Fruit fly (Drosophila melanogaster): ENCODE results near the gene CG14881.

CG14881 gene

dm6 chr3R:16448378-16449134 is 13.9 kb downstream of the CG14881 start:
- TF ChIP-seq CG32121 (GFP tag; IDR thresholded peaks at IDR 0.05) (peak; percentile 63), CG4496 (GFP tag; IDR thresholded peaks at IDR 0.05) (peak; percentile 95), fd96Ca (GFP tag; IDR thresholded peaks at IDR 0.05) (peak; percentile 87), CG9948 (tag; optimal IDR thresholded peaks at IDR 0.05) (peak; percentile 84), gl (tag; optimal IDR thresholded peaks at IDR 0.05) (peak; percentile 87), CG8301 (tag; optimal IDR thresholded peaks at IDR 0.05) (peak; percentile 89), CG8159 (tag; optimal IDR thresholded peaks at IDR 0.05) (no peak), Ets98B (GFP tag; IDR thresholded peaks at IDR 0.05) (peak; percentile 82), CG17806 (tag; optimal IDR thresholded peaks at IDR 0.05) (peak; percentile 76), CG15710 (tag; optimal IDR thresholded peaks at IDR 0.05) (no peak), Pif1A (GFP tag; optimal IDR thresholded peaks at IDR 0.05) (no peak), CG34367 (tag; optimal IDR thresholded peaks at IDR 0.05) (peak; percentile 86), CG13204 (GFP tag; optimal IDR thresholded peaks at IDR 0.05) (peak; percentile 44), rn (GFP tag; IDR thresholded peaks at IDR 0.05) (peak; percentile 86), Snoo (tag; optimal IDR thresholded peaks at IDR 0.05) (no peak), Pif1B (GFP tag; optimal IDR thresholded peaks at IDR 0.05) (no peak), D1 (tag; optimal IDR thresholded peaks at IDR 0.05) (no peak), CG12605 (GFP tag; IDR thresholded peaks at IDR 0.05) (peak; percentile 87), CG14655 (GFP tag; optimal IDR thresholded peaks at IDR 0.05) (peak; percentile 89), EcR (GFP tag; optimal IDR thresholded peaks at IDR 0.05) (no peak), CG10348 (GFP tag; IDR thresholded peaks at IDR 0.05) (peak; percentile 49; the same call in 1 of the 2 replicates)

DNA sequence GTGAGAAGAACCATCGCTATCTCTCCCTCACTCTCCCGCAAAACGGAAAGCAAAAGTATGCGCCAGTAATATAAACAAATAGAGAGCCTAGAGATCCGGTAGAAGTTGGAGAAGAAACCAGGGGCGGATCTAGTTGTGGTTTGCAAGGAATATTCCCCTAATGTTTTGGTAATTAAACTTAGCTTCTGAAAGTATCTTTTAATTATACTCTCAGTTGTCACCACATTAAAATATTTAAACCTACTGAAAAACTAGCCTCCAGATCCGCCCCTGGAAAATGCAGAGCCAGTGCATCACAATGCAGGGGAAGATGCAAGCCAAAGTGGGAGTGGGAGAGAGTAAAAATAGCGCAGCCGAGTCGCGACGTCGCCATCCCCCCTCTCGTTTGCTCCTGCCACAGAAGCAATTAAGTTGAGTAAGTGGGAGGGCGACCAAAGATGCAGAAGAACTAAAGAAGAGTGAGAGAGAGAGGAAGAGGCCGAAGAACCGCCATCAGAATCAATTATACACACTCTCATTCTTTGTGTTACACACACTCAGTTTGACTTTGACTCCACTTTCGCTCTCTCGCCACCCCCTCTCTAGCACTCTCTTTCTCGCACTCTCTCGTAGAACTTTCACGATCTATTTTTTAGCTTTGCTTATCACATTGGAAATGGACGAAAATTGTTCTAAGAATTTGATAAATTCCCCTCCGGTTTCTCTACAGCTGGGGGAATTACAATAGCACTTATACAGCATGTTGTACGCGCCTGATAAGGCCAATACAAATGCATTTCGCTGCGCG is 14.7 kb downstream of the CG14881 start:
- TF ChIP-seq Ets98B (GFP tag; IDR thresholded peaks at IDR 0.05) (peak; percentile 99), CG34367 (tag; optimal IDR thresholded peaks at IDR 0.05) (peak; percentile 99), D1 (tag; optimal IDR thresholded peaks at IDR 0.05) (peak; percentile 94), EcR (GFP tag; optimal IDR thresholded peaks at IDR 0.05) (peak; percentile 77), CG4496 (GFP tag; IDR thresholded peaks at IDR 0.05) (peak; percentile 99), rn (GFP tag; IDR thresholded peaks at IDR 0.05) (peak; percentile 99), CG8159 (tag; optimal IDR thresholded peaks at IDR 0.05) (peak; percentile 99), Pif1A (GFP tag; optimal IDR thresholded peaks at IDR 0.05) (peak; percentile 99), Pif1B (GFP tag; optimal IDR thresholded peaks at IDR 0.05) (peak; percentile 95), Snoo (tag; optimal IDR thresholded peaks at IDR 0.05) (peak; percentile 89), CG14655 (GFP tag; optimal IDR thresholded peaks at IDR 0.05) (peak; percentile 99), CG12605 (GFP tag; IDR thresholded peaks at IDR 0.05) (peak; percentile 98), CG8301 (tag; optimal IDR thresholded peaks at IDR 0.05) (peak; percentile 98), CG10348 (GFP tag; IDR thresholded peaks at IDR 0.05) (peak; percentile 97), fd96Ca (GFP tag; IDR thresholded peaks at IDR 0.05) (peak; percentile 99), CG9948 (tag; optimal IDR thresholded peaks at IDR 0.05) (peak; percentile 99), CG15710 (tag; optimal IDR thresholded peaks at IDR 0.05) (peak; percentile 99), gl (tag; optimal IDR thresholded peaks at IDR 0.05) (peak; percentile 95), CG32121 (GFP tag; IDR thresholded peaks at IDR 0.05) (peak; percentile 98), CG17806 (tag; optimal IDR thresholded peaks at IDR 0.05) (peak; percentile 99), CG13204 (GFP tag; optimal IDR thresholded peaks at IDR 0.05) (peak; percentile 97)

DNA sequence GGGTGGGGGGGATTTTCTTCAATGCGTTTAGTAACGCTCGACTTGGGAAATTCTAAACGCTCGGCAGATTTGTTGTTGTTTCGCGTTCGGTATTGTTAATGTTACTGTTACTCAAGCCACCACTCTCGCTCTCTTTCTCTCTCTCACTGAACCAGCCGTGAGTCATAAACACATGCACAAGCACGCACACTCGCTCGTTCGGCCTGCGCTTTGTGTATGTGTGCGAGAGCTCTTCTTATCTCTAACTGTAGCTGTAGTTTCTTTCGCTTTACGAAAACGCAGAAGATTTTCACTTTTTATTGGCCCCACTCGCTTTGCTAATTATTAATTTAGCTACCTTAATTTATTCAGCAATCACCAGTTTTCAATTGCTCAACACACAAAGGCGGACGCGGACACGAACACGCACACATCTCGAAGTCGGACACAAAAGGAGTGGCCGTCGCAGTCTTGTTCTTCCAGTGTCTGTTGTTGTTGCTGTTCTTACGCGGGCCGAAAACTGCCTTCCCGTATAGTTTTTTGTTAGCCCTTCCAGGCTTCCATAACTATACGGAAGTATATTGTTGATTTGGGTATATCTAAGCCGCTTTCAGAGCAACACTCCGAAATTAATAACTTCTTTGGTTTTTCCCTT is 18.4 kb downstream of the CG14881 start:
- peak; percentile 22; the same call in 1 of the 3 replicates for TF ChIP-seq CG4496 (GFP tag; IDR thresholded peaks at IDR 0.05)
- TF ChIP-seq CG9948 (tag; optimal IDR thresholded peaks at IDR 0.05): no peak
- TF ChIP-seq EcR (GFP tag; optimal IDR thresholded peaks at IDR 0.05): peak; percentile 32
- TF ChIP-seq CG12605 (GFP tag; IDR thresholded peaks at IDR 0.05): no peak
- no peak for TF ChIP-seq CG15710 (tag; optimal IDR thresholded peaks at IDR 0.05)

dm6 chr3R:16453597-16453996 is 18.9 kb downstream of the CG14881 start, which contains the start of gene Pak3:
TSS of gene Pak3 (minus strand) at chr3R:16453821.
- TF ChIP-seq CG9948 (tag; optimal IDR thresholded peaks at IDR 0.05) (no peak), CG4496 (GFP tag; IDR thresholded peaks at IDR 0.05) (0 out of 3 replicates have a peak, but pooled peaks have one; percentile 10)

- TF ChIP-seq D1 (tag; optimal IDR thresholded peaks at IDR 0.05) (no peak), CG17806 (tag; optimal IDR thresholded peaks at IDR 0.05) (no peak), gl (tag; optimal IDR thresholded peaks at IDR 0.05) (no peak), Pif1A (GFP tag; optimal IDR thresholded peaks at IDR 0.05) (no peak), CG4496 (GFP tag; IDR thresholded peaks at IDR 0.05) (no peak), CG12605 (GFP tag; IDR thresholded peaks at IDR 0.05) (no peak), CG10348 (GFP tag; IDR thresholded peaks at IDR 0.05) (no peak), CG13204 (GFP tag; optimal IDR thresholded peaks at IDR 0.05) (no peak), CG8301 (tag; optimal IDR thresholded peaks at IDR 0.05) (no peak), Pif1B (GFP tag; optimal IDR thresholded peaks at IDR 0.05) (no peak), Snoo (tag; optimal IDR thresholded peaks at IDR 0.05) (no peak), EcR (GFP tag; optimal IDR thresholded peaks at IDR 0.05) (no peak)
Observed at dm6 chr3R:16454192-16454591, 19.5 kb downstream of the CG14881 start, which contains the start of gene CG10405. TSS of gene CG10405 (plus strand) at chr3R:16454492.
